Worm (Caenorhabditis elegans): Measurements from ENCODE around the gene ubh-2.

DNA sequence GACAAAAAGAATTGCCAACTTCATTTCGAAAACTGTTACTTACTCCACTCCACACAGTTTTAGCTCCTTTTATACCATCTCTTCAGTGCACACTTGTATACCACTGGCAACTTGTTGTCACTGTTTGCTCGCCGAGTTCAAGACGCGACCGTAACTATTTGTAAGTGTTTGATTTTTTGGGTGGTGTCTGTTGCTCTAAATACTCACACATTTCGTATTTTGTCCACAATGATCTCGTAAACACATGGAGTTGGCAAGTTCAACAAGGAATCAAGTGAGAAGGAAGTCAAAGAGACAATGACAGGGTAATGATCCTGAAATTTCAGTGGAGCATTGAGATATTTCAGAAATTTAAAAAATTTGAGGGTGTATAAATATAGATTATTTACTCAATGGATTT, 23.4 kb upstream of the ubh-2 start, which contains the start of gene hpo-26:
- TF ChIP-seq klf-2 (GFP tag; conservative IDR thresholded peaks at IDR 0.05) = no peak
- no peak for TF ChIP-seq ztf-23 (GFP tag; IDR thresholded peaks at IDR 0.05)
- TF ChIP-seq cog-1 (tag; optimal IDR thresholded peaks at IDR 0.05) = no peak
- no peak for TF ChIP-seq ref-1 (GFP tag; conservative IDR thresholded peaks at IDR 0.05)
